Fruit fly (Drosophila melanogaster) whole organism, embryonic: ENCODE data around the gene CG31922.
A peak's percentile ranks its signal among the peaks of the same experiment; 100 is the strongest.

Source experiments
- CG10654 ChIP-seq: fragments of 200-800 bp; sonication (Bioruptor generic); optimal IDR thresholded peaks from 2 replicates; lab custom pipeline; 2016; ENCODE audit warnings: missing biosample characterization, missing genetic modification characterization
- CG10979 ChIP-seq: fragments of 200-800 bp; sonication (Bioruptor generic); optimal IDR thresholded peaks from 2 replicates; lab custom pipeline; 2018; ENCODE audit warnings: missing biosample characterization, mild to moderate bottlenecking, missing genetic modification characterization, moderate library complexity
- CG11398 ChIP-seq: fragments of 200-800 bp; sonication (Bioruptor generic); optimal IDR thresholded peaks from 2 replicates; lab custom pipeline; 2016; ENCODE audit warnings: missing biosample characterization, missing genetic modification characterization
- CG11456 ChIP-seq: fragments of 200-800 bp; sonication (Bioruptor generic); IDR thresholded peaks from 3 replicates; pipeline ENCODE4 v1.3.6; 2022; ENCODE audit warnings: missing biosample characterization, missing genetic modification characterization
- CG13287 ChIP-seq: fragments of 200-800 bp; sonication (Bioruptor generic); IDR thresholded peaks from 2 replicates; pipeline ENCODE4 v1.3.6; 2022; ENCODE audit warnings: missing biosample characterization, missing genetic modification characterization; ENCODE audit not compliant: partially characterized antibody
- CG13424 ChIP-seq: fragments of 200-800 bp; sonication (Bioruptor generic); optimal IDR thresholded peaks from 2 replicates; lab custom pipeline; 2019; ENCODE audit warnings: missing biosample characterization, mild to moderate bottlenecking, missing genetic modification characterization, moderate library complexity
- CG13624 ChIP-seq: fragments of 200-800 bp; sonication (Bioruptor generic); optimal IDR thresholded peaks from 2 replicates; lab custom pipeline; 2016; ENCODE audit warnings: missing biosample characterization, missing genetic modification characterization
- CG14014 ChIP-seq: fragments of 200-800 bp; sonication (Bioruptor generic); IDR thresholded peaks from 2 replicates; pipeline ENCODE4 v1.3.6; 2022; ENCODE audit warnings: missing biosample characterization, missing genetic modification characterization
- CG16815 ChIP-seq: fragments of 200-800 bp; sonication (Bioruptor generic); optimal IDR thresholded peaks from 3 replicates; lab custom pipeline; 2017; ENCODE audit warnings: missing biosample characterization, mild to moderate bottlenecking, missing genetic modification characterization
- CG2678 ChIP-seq: fragments of 200-800 bp; sonication (Bioruptor generic); optimal IDR thresholded peaks from 3 replicates; lab custom pipeline; 2019; ENCODE audit warnings: missing biosample characterization, mild to moderate bottlenecking, missing genetic modification characterization, moderate library complexity
- CG30403 ChIP-seq: fragments of 200-800 bp; sonication (Bioruptor generic); optimal IDR thresholded peaks from 3 replicates; lab custom pipeline; 2016; ENCODE audit warnings: missing biosample characterization, missing genetic modification characterization
- CG30431 ChIP-seq: fragments of 200-800 bp; sonication (Bioruptor generic); optimal IDR thresholded peaks from 2 replicates; lab custom pipeline; 2017; ENCODE audit warnings: missing biosample characterization, missing genetic modification characterization
- CG3995 ChIP-seq: fragments of 200-800 bp; sonication (Bioruptor generic); optimal IDR thresholded peaks from 3 replicates; lab custom pipeline; 2016; ENCODE audit warnings: missing biosample characterization, missing genetic modification characterization
- CG4328 ChIP-seq: fragments of 200-800 bp; sonication (Bioruptor generic); optimal IDR thresholded peaks from 3 replicates; lab custom pipeline; 2017; ENCODE audit warnings: missing biosample characterization, missing genetic modification reagents, missing genetic modification characterization
- CG4820 ChIP-seq: fragments of 200-800 bp; sonication (Bioruptor generic); optimal IDR thresholded peaks from 3 replicates; lab custom pipeline; 2016; ENCODE audit warnings: missing biosample characterization, missing genetic modification characterization
- CG8089 ChIP-seq: fragments of 200-800 bp; sonication (Bioruptor generic); optimal IDR thresholded peaks from 3 replicates; lab custom pipeline; 2016; ENCODE audit warnings: missing biosample characterization, missing genetic modification characterization
- CG8388 ChIP-seq: fragments of 200-800 bp; sonication (Bioruptor generic); optimal IDR thresholded peaks from 2 replicates; lab custom pipeline; 2019; ENCODE audit warnings: missing biosample characterization, mild to moderate bottlenecking, missing genetic modification characterization, moderate library complexity
- Dip2 ChIP-seq: fragments of 200-800 bp; sonication (Bioruptor generic); IDR thresholded peaks from 2 replicates; pipeline ENCODE4 v1.3.6; 2022; ENCODE audit warnings: missing biosample characterization, missing genetic modification characterization
- Fer1 ChIP-seq: fragments of 200-800 bp; sonication (Bioruptor generic); optimal IDR thresholded peaks from 2 replicates; lab custom pipeline; 2017; ENCODE audit warnings: missing biosample characterization, mild to moderate bottlenecking, missing genetic modification characterization
- Ssrp ChIP-seq: fragments of 200-800 bp; sonication (Bioruptor generic); optimal IDR thresholded peaks from 2 replicates; lab custom pipeline; 2018; ENCODE audit warnings: missing biosample characterization, mild to moderate bottlenecking, missing genetic modification characterization, moderate library complexity
- YL-1 ChIP-seq: fragments of 200-800 bp; sonication (Bioruptor generic); optimal IDR thresholded peaks from 3 replicates; lab custom pipeline; 2017; ENCODE audit warnings: missing biosample characterization, mild to moderate bottlenecking, missing genetic modification characterization
- ap ChIP-seq: fragments of 200-800 bp; sonication (Bioruptor generic); IDR thresholded peaks from 2 replicates; pipeline ENCODE4 v1.3.6; 2022; ENCODE audit warnings: missing biosample characterization, missing genetic modification characterization
- cg ChIP-seq: fragments of 200-800 bp; sonication (Bioruptor generic); optimal IDR thresholded peaks from 3 replicates; lab custom pipeline; 2019; ENCODE audit warnings: missing biosample characterization, mild to moderate bottlenecking, missing genetic modification characterization, moderate library complexity
- chn ChIP-seq: fragments of 200-800 bp; sonication (Bioruptor generic); optimal IDR thresholded peaks from 2 replicates; lab custom pipeline; 2016; ENCODE audit warnings: missing biosample characterization, missing genetic modification characterization
- crol ChIP-seq: fragments of 200-800 bp; sonication (Bioruptor generic); IDR thresholded peaks from 2 replicates; pipeline ENCODE4 v1.3.6; 2022; ENCODE audit warnings: missing biosample characterization, missing genetic modification characterization
- dpn ChIP-seq, 2 experiments: fragments of 200-800 bp; sonication (Bioruptor generic); optimal IDR thresholded peaks; 3 replicates each; lab custom pipeline; 2016; ENCODE audit warnings: missing biosample characterization in 2 of 2, missing genetic modification characterization in 2 of 2
- esg ChIP-seq: fragments of 200-800 bp; sonication (Bioruptor generic); conservative IDR thresholded peaks from 2 replicates; pipeline ENCODE4 v1.3.6; 2022; ENCODE audit warnings: missing biosample characterization, missing genetic modification characterization
- fd3F ChIP-seq: fragments of 200-800 bp; sonication (Bioruptor generic); optimal IDR thresholded peaks from 2 replicates; lab custom pipeline; 2018; ENCODE audit warnings: missing biosample characterization, mild to moderate bottlenecking, missing genetic modification characterization, moderate library complexity
- ftz-f1 ChIP-seq: fragments of 200-800 bp; sonication (Bioruptor generic); optimal IDR thresholded peaks from 2 replicates; lab custom pipeline; 2016; ENCODE audit warnings: missing biosample characterization, missing genetic modification characterization
- grau ChIP-seq: fragments of 200-800 bp; optimal IDR thresholded peaks from 3 replicates; lab custom pipeline; 2019; ENCODE audit warnings: missing biosample characterization, mild to moderate bottlenecking, missing genetic modification characterization, moderate library complexity
- nau ChIP-seq: fragments of 200-800 bp; sonication (Bioruptor generic); optimal IDR thresholded peaks from 3 replicates; lab custom pipeline; 2017; ENCODE audit warnings: missing biosample characterization, mild to moderate bottlenecking, missing genetic modification characterization, missing genetic modification reagents
- nerfin-1 ChIP-seq: fragments of 200-800 bp; sonication (Bioruptor generic); optimal IDR thresholded peaks from 3 replicates; lab custom pipeline; 2019; ENCODE audit warnings: missing biosample characterization, mild to moderate bottlenecking, missing genetic modification characterization, moderate library complexity
- odd ChIP-seq: fragments of 200-800 bp; sonication (Bioruptor generic); optimal IDR thresholded peaks from 2 replicates; lab custom pipeline; 2017; ENCODE audit warnings: missing biosample characterization, mild to moderate bottlenecking, missing genetic modification characterization
- phol ChIP-seq: fragments of 200-800 bp; sonication (Bioruptor generic); optimal IDR thresholded peaks from 3 replicates; lab custom pipeline; 2018; ENCODE audit warnings: missing biosample characterization, mild to moderate bottlenecking, missing genetic modification characterization, moderate library complexity
- pnt ChIP-seq: fragments of 200-800 bp; sonication (Bioruptor generic); optimal IDR thresholded peaks from 3 replicates; lab custom pipeline; 2016; ENCODE audit warnings: missing biosample characterization, missing genetic modification characterization
- pros ChIP-seq: fragments of 200-800 bp; sonication (Bioruptor generic); optimal IDR thresholded peaks from 3 replicates; lab custom pipeline; 2019; ENCODE audit warnings: missing biosample characterization, mild to moderate bottlenecking, missing genetic modification characterization, moderate library complexity
- ranshi ChIP-seq: fragments of 200-800 bp; sonication (Bioruptor generic); IDR thresholded peaks from 2 replicates; pipeline ENCODE4 v1.3.6; 2022; ENCODE audit warnings: missing biosample characterization, missing genetic modification characterization
- run ChIP-seq: fragments of 200-800 bp; sonication (Bioruptor generic); optimal IDR thresholded peaks from 3 replicates; lab custom pipeline; 2018; ENCODE audit warnings: missing biosample characterization, mild to moderate bottlenecking, missing genetic modification characterization
- sc ChIP-seq, 3 experiments: fragments of >200 bp in 2 of 3; fragments of 200-800 bp in 1 of 3; sonication (Bioruptor generic) in 1 of 3; optimal IDR thresholded peaks; 2 replicates in 2 of 3; 3 replicates in 1 of 3; lab custom pipeline; 2017; ENCODE audit warnings: mild to moderate bottlenecking in 1 of 3, missing biosample characterization in 1 of 3, missing genetic modification characterization in 1 of 3, missing genetic modification reagents in 1 of 3
- scrt ChIP-seq: fragments of 200-800 bp; sonication (Bioruptor generic); optimal IDR thresholded peaks from 2 replicates; lab custom pipeline; 2018; ENCODE audit warnings: missing biosample characterization, mild to moderate bottlenecking, missing genetic modification characterization, moderate library complexity
- sd ChIP-seq: fragments of 200-800 bp; sonication (Bioruptor generic); optimal IDR thresholded peaks from 3 replicates; lab custom pipeline; 2018; ENCODE audit warnings: missing biosample characterization, mild to moderate bottlenecking, missing genetic modification characterization, moderate library complexity
- slbo ChIP-seq: fragments of 200-800 bp; sonication (Bioruptor generic); IDR thresholded peaks from 2 replicates; pipeline ENCODE4 v1.3.6; 2022; ENCODE audit warnings: missing biosample characterization, missing genetic modification characterization
- tin ChIP-seq: fragments of 200-800 bp; sonication (Bioruptor generic); optimal IDR thresholded peaks from 3 replicates; lab custom pipeline; 2016; ENCODE audit warnings: missing biosample characterization, missing genetic modification characterization
- tll ChIP-seq, 2 experiments: fragments of 200-800 bp in 1 of 2; fragments of >200 bp in 1 of 2; sonication (Bioruptor generic) in 1 of 2; optimal IDR thresholded peaks; 2 replicates each; lab custom pipeline; 2017 to 2019; ENCODE audit warnings: missing biosample characterization in 2 of 2, missing genetic modification characterization in 2 of 2, mild to moderate bottlenecking in 1 of 2, moderate library complexity in 1 of 2
- tna ChIP-seq: fragments of 200-800 bp; sonication (Bioruptor generic); IDR thresholded peaks from 2 replicates; pipeline ENCODE4 v1.3.6; 2022; ENCODE audit warnings: missing biosample characterization, missing genetic modification characterization; ENCODE audit not compliant: partially characterized antibody
- tup ChIP-seq: fragments of 200-800 bp; sonication (Bioruptor generic); optimal IDR thresholded peaks from 2 replicates; lab custom pipeline; 2016; ENCODE audit warnings: missing biosample characterization, mild to moderate bottlenecking, missing genetic modification characterization, moderate library complexity
- unc-4 ChIP-seq: fragments of 200-800 bp; sonication (Bioruptor generic); IDR thresholded peaks from 2 replicates; pipeline ENCODE4 v1.3.6; 2022; ENCODE audit warnings: missing biosample characterization, missing genetic modification characterization; ENCODE audit not compliant: partially characterized antibody
- zen ChIP-seq: fragments of 200-800 bp; sonication (Bioruptor generic); optimal IDR thresholded peaks from 3 replicates; lab custom pipeline; 2018; ENCODE audit warnings: missing biosample characterization, mild to moderate bottlenecking, missing genetic modification characterization, moderate library complexity
- zfh1 ChIP-seq: fragments of 200-800 bp; sonication (Bioruptor generic); IDR thresholded peaks from 3 replicates; pipeline ENCODE4 v1.3.6; 2022; ENCODE audit warnings: missing biosample characterization, missing genetic modification characterization

CG31922 gene

dm6 chr2L:1214465-1214864, 44.5 kb downstream of the CG31922 start (continued):
- TF ChIP-seq dpn (GFP tag; optimal IDR thresholded peaks at IDR 0.05; lab: Kevin White, UChicago) (peak in 1 of 2 experiments; percentile 22), CG10979 (peak; percentile 47), slbo (GFP tag; lab: Robert Waterston, UW) (peak; percentile 67), zfh1 (GFP tag; lab: Robert Waterston, UW) (peak; percentile 57; the same call in 2 of the 3 replicates), pnt (GFP tag; lab: Kevin White, UChicago) (no peak), CG8388 (GFP tag; lab: Kevin White, UChicago) (peak; percentile 41), ap (GFP tag; lab: Robert Waterston, UW) (0 out of 2 replicates have a peak, but pooled peaks have one; percentile 37), cg (GFP tag; lab: Kevin White, UChicago) (no peak), chn (no peak), tup (GFP tag; lab: Kevin White, UChicago) (no peak), CG13424 (tag; lab: Kevin White, UChicago) (peak; percentile 37), nau (GFP tag; lab: Kevin White, UChicago) (no peak), Ssrp (tag; lab: Kevin White, UChicago) (peak; percentile 19), CG2678 (tag; lab: Kevin White, UChicago) (peak; percentile 61), sc (optimal IDR thresholded peaks at IDR 0.05; lab: Kevin White, UChicago) (no peak), sc (GFP tag; optimal IDR thresholded peaks at IDR 0.05; lab: Kevin White, UChicago) (no peak), grau (tag; lab: Kevin White, UChicago) (peak; percentile 41), CG8089 (GFP tag; lab: Kevin White, UChicago) (no peak), CG3995 (GFP tag; lab: Kevin White, UChicago) (no peak), CG14014 (0 out of 2 replicates have a peak, but pooled peaks have one; percentile 13), CG11456 (GFP tag; lab: Robert Waterston, UW) (no peak), tin (GFP tag; lab: Kevin White, UChicago) (peak; percentile 23), fd3F (GFP tag; lab: Kevin White, UChicago) (no peak), CG13287 (GFP tag; lab: Robert Waterston, UW) (no peak), YL-1 (GFP tag; lab: Kevin White, UChicago) (no peak), CG16815 (GFP tag; lab: Kevin White, UChicago) (no peak), CG30431 (GFP tag; lab: Kevin White, UChicago) (no peak), scrt (GFP tag; lab: Kevin White, UChicago) (peak; percentile 13), unc-4 (no peak), CG13624 (no peak), tll (GFP tag; optimal IDR thresholded peaks at IDR 0.05; lab: Kevin White, UChicago) (no peak), CG4820 (GFP tag; lab: Kevin White, UChicago) (peak; percentile 31), Fer1 (peak; percentile 59), ranshi (GFP tag; lab: Robert Waterston, UW) (peak; percentile 61; the same call in 1 of the 2 replicates), tna (GFP tag; lab: Robert Waterston, UW) (no peak), Dip2 (GFP tag; lab: Robert Waterston, UW) (no peak), odd (GFP tag; lab: Kevin White, UChicago) (no peak), CG4328 (GFP tag; lab: Kevin White, UChicago) (no peak), esg (GFP tag; lab: Robert Waterston, UW) (peak; percentile 55; the same call in 1 of the 2 replicates)

dm6 chr2L:1217033-1217612, 47.1 kb downstream of the CG31922 start:
- TF ChIP-seq zen (tag; lab: Kevin White, UChicago) (no peak), ftz-f1 (GFP tag; lab: Kevin White, UChicago) (no peak), tup (GFP tag; lab: Kevin White, UChicago) (no peak), pros (no peak), nerfin-1 (tag; lab: Kevin White, UChicago) (peak; percentile 86), CG30403 (no peak), CG14014 (no peak), CG11398 (GFP tag; lab: Kevin White, UChicago) (no peak), CG10654 (GFP tag; lab: Kevin White, UChicago) (no peak), sd (tag; lab: Kevin White, UChicago) (peak; percentile 60), phol (tag; lab: Kevin White, UChicago) (no peak), crol (GFP tag; lab: Robert Waterston, UW) (0 out of 2 replicates have a peak, but pooled peaks have one; percentile 22), run (tag; lab: Kevin White, UChicago) (no peak)
